Worm (Caenorhabditis elegans) whole organism, dauer: ENCODE results near the gene D1005.5.

ENCODE experiments used
- unc-62 ChIP-seq: sonication (generic microtip); optimal IDR thresholded peaks from 2 replicates; lab custom pipeline; 2017; ENCODE audit warnings: missing biosample characterization, missing genetic modification reagents, missing genetic modification characterization

The D1005.5 gene

ce11 chrX:1424509-1424908 lies 48.3 kb downstream of the D1005.5 start, which contains the start of gene F19G12.3:
Gene F19G12.3, plus strand, starts transcription at chrX:1424809.
- TF ChIP-seq unc-62 (GFP tag; lab: Kevin White, UChicago): no peak
